Worm (Caenorhabditis elegans): ENCODE data around the gene C27H6.9.

- TF ChIP-seq M03D4.4 (tag; optimal IDR thresholded peaks at IDR 0.05) (no peak), nhr-237 (tag; optimal IDR thresholded peaks at IDR 0.05) (no peak), ham-2 (GFP tag; optimal IDR thresholded peaks at IDR 0.05) (no peak), unc-62 (GFP tag; optimal IDR thresholded peaks at IDR 0.05) (no peak), nhr-76 (tag; optimal IDR thresholded peaks at IDR 0.05) (no peak), elt-3 (tag; optimal IDR thresholded peaks at IDR 0.05) (no peak)
Observed at ce11 chrV:9977211-9977610, 5.5 kb upstream of the C27H6.9 start.
